Worm (Caenorhabditis elegans): Measurements from ENCODE around the gene med-1.

The med-1 gene

ce11 chrX:12422580-12422979, 7.8 kb upstream of the med-1 start:
- peak; percentile 16 for TF ChIP-seq crh-2 (tag; optimal IDR thresholded peaks at IDR 0.05)
- TF ChIP-seq nhr-25 (tag; optimal IDR thresholded peaks at IDR 0.05), result peak; percentile 65
- TF ChIP-seq nhr-21 (tag; optimal IDR thresholded peaks at IDR 0.05), result peak; percentile 64
- no peak for TF ChIP-seq lin-13 (GFP tag; optimal IDR thresholded peaks at IDR 0.05)
- TF ChIP-seq ama-1 (optimal IDR thresholded peaks at IDR 0.05), result no peak
- peak; percentile 71 for TF ChIP-seq sma-9 (GFP tag; optimal IDR thresholded peaks at IDR 0.05)
- no peak for TF ChIP-seq sma-9 (tag; optimal IDR thresholded peaks at IDR 0.05)
- peak; percentile 26 for TF ChIP-seq sma-3 (GFP tag; optimal IDR thresholded peaks at IDR 0.05)
- TF ChIP-seq nhr-77 (tag; optimal IDR thresholded peaks at IDR 0.05), result no peak
- no peak for TF ChIP-seq lin-39 (tag; optimal IDR thresholded peaks at IDR 0.05)
- TF ChIP-seq lsy-2 (tag; optimal IDR thresholded peaks at IDR 0.05), result no peak

DNA sequence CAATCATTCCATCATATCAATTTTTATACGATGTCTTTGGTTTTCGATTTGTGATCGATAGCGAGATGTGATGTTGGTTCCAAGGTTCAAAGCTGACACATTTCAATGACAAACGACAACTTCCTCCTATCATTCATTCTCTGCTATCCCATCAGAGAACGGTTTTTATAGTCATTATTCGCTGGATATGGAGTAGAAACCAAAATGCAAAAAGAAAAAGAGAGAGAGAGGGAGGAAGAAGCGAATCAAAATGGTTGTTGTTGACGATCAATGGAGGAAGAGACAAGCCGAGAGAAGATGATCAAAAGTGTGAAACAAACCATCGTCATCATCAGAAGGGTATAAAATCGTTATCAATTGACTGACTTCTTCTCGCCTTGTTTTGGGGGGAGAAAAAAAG, 5.0 kb upstream of the med-1 start, which contains the start of gene T24D3.2:
T24D3.2 (plus strand) TSS at position 304 of the 400 bp plus-strand sequence.
- TF ChIP-seq snpc-4 (tag; optimal IDR thresholded peaks at IDR 0.05) (no peak), nhr-23 (tag; optimal IDR thresholded peaks at IDR 0.05) (no peak), peb-1 (tag; optimal IDR thresholded peaks at IDR 0.05) (no peak), ztf-11 (tag; optimal IDR thresholded peaks at IDR 0.05) (no peak), gmeb-1 (tag; optimal IDR thresholded peaks at IDR 0.05) (no peak), skn-1 (tag; optimal IDR thresholded peaks at IDR 0.05) (no peak), nhr-21 (tag; optimal IDR thresholded peaks at IDR 0.05) (peak; percentile 91), zag-1 (tag; optimal IDR thresholded peaks at IDR 0.05) (no peak), dmd-4 (tag; optimal IDR thresholded peaks at IDR 0.05) (no peak), lin-11 (tag; optimal IDR thresholded peaks at IDR 0.05) (no peak), C34F6.9 (tag; optimal IDR thresholded peaks at IDR 0.05) (no peak), R02D3.7 (tag; optimal IDR thresholded peaks at IDR 0.05) (no peak), elt-3 (tag; optimal IDR thresholded peaks at IDR 0.05) (no peak), lin-39 (tag; optimal IDR thresholded peaks at IDR 0.05) (no peak), nhr-25 (tag; optimal IDR thresholded peaks at IDR 0.05) (peak; percentile 74), aly-2 (tag; optimal IDR thresholded peaks at IDR 0.05) (no peak), mbf-1 (tag; optimal IDR thresholded peaks at IDR 0.05) (no peak), nhr-237 (tag; optimal IDR thresholded peaks at IDR 0.05) (no peak), alr-1 (tag; optimal IDR thresholded peaks at IDR 0.05) (no peak), Y55F3AM.14 (GFP tag; optimal IDR thresholded peaks at IDR 0.05) (no peak), nhr-10 (tag; optimal IDR thresholded peaks at IDR 0.05) (no peak), elt-1 (tag; optimal IDR thresholded peaks at IDR 0.05) (no peak), crh-2 (tag; optimal IDR thresholded peaks at IDR 0.05) (peak; percentile 19), sma-3 (GFP tag; optimal IDR thresholded peaks at IDR 0.05) (peak; percentile 88), F13H6.1 (tag; optimal IDR thresholded peaks at IDR 0.05) (no peak), lsy-2 (tag; optimal IDR thresholded peaks at IDR 0.05) (no peak), sma-9 (GFP tag; optimal IDR thresholded peaks at IDR 0.05) (peak; percentile 87), sma-9 (tag; optimal IDR thresholded peaks at IDR 0.05) (no peak), ceh-82 (tag; optimal IDR thresholded peaks at IDR 0.05) (no peak), nhr-6 (tag; optimal IDR thresholded peaks at IDR 0.05) (no peak), unc-39 (tag; optimal IDR thresholded peaks at IDR 0.05) (no peak), nhr-12 (tag; optimal IDR thresholded peaks at IDR 0.05) (no peak), mdl-1 (tag; optimal IDR thresholded peaks at IDR 0.05) (peak in 1 of 2 experiments; percentile 24), nhr-129 (tag; optimal IDR thresholded peaks at IDR 0.05) (no peak), egl-27 (tag; optimal IDR thresholded peaks at IDR 0.05) (peak; percentile 63), nhr-11 (tag; optimal IDR thresholded peaks at IDR 0.05) (no peak), fos-1 (tag; optimal IDR thresholded peaks at IDR 0.05) (peak; percentile 13), ceh-16 (tag; optimal IDR thresholded peaks at IDR 0.05) (no peak), lin-13 (GFP tag; optimal IDR thresholded peaks at IDR 0.05) (no peak), nhr-77 (tag; optimal IDR thresholded peaks at IDR 0.05) (no peak), ztf-1 (GFP tag; conservative IDR thresholded peaks at IDR 0.05) (no peak), sem-4 (tag; optimal IDR thresholded peaks at IDR 0.05) (no peak), unc-62 (GFP tag; optimal IDR thresholded peaks at IDR 0.05) (no peak), ztf-4 (tag; optimal IDR thresholded peaks at IDR 0.05) (no peak), ama-1 (optimal IDR thresholded peaks at IDR 0.05) (no peak), blmp-1 (tag; optimal IDR thresholded peaks at IDR 0.05; ENCODE audit: insufficient read depth) (peak; percentile 14), mab-5 (tag; optimal IDR thresholded peaks at IDR 0.05) (no peak), ZK546.5 (tag; optimal IDR thresholded peaks at IDR 0.05) (no peak), unc-55 (GFP tag; optimal IDR thresholded peaks at IDR 0.05) (no peak)
